Fruit fly (Drosophila melanogaster) whole organism, embryonic: ENCODE results near the gene AlaRS.
A peak's percentile ranks its signal among the peaks of the same experiment; 100 is the strongest.

Experiments used
- Awh ChIP-seq: fragments of 200-800 bp; sonication (Bioruptor generic); IDR thresholded peaks from 2 replicates; pipeline ENCODE4, ENCODE4 v1.3.6; 2022; ENCODE audit warnings: missing biosample characterization, missing genetic modification characterization
- CG10366 ChIP-seq: fragments of 200-800 bp; sonication (Bioruptor generic); IDR thresholded peaks from 2 replicates; pipeline ENCODE4 v1.3.6; 2022; ENCODE audit warnings: missing biosample characterization, missing genetic modification characterization
- CG12219 ChIP-seq: fragments of 200-800 bp; sonication (Bioruptor generic); optimal IDR thresholded peaks from 3 replicates; lab custom pipeline; 2018; ENCODE audit warnings: missing biosample characterization, mild to moderate bottlenecking, missing genetic modification characterization
- CG12236 ChIP-seq: fragments of 200-800 bp; sonication (Bioruptor generic); optimal IDR thresholded peaks from 2 replicates; lab custom pipeline; 2016; ENCODE audit warnings: missing biosample characterization, missing genetic modification characterization
- CG14860 ChIP-seq: fragments of 200-800 bp; sonication (Bioruptor generic); IDR thresholded peaks from 3 replicates; pipeline ENCODE4 v1.3.6; 2022; ENCODE audit warnings: missing biosample characterization, missing genetic modification characterization; ENCODE audit not compliant: partially characterized antibody
- CG15514 ChIP-seq: fragments of 200-800 bp; sonication (Bioruptor generic); optimal IDR thresholded peaks from 3 replicates; lab custom pipeline; 2017; ENCODE audit warnings: missing biosample characterization, missing genetic modification characterization, mild to moderate bottlenecking, moderate library complexity, missing genetic modification reagents
- CG1602 ChIP-seq: fragments of 200-800 bp; sonication (Bioruptor generic); optimal IDR thresholded peaks from 3 replicates; lab custom pipeline; 2016; ENCODE audit warnings: missing biosample characterization, missing genetic modification characterization
- CG1603 ChIP-seq: fragments of 200-800 bp; sonication (Bioruptor generic); optimal IDR thresholded peaks from 2 replicates; lab custom pipeline; 2019; ENCODE audit warnings: missing biosample characterization, mild to moderate bottlenecking, missing genetic modification characterization, moderate library complexity
- CG17361 ChIP-seq: fragments of 200-800 bp; sonication (Bioruptor generic); IDR thresholded peaks from 3 replicates; pipeline ENCODE4 v1.3.6; 2022; ENCODE audit warnings: missing biosample characterization, missing genetic modification characterization
- CG2202 ChIP-seq: fragments of 200-800 bp; sonication (Bioruptor generic); optimal IDR thresholded peaks from 2 replicates; lab custom pipeline; 2018; ENCODE audit warnings: missing biosample characterization, mild to moderate bottlenecking, missing genetic modification characterization
- CG2889 ChIP-seq: fragments of 200-800 bp; sonication (Bioruptor generic); IDR thresholded peaks from 3 replicates; pipeline ENCODE4 v1.3.6; 2022; ENCODE audit warnings: missing biosample characterization, missing genetic modification characterization
- CG30403 ChIP-seq: fragments of 200-800 bp; sonication (Bioruptor generic); optimal IDR thresholded peaks from 3 replicates; lab custom pipeline; 2016; ENCODE audit warnings: missing biosample characterization, missing genetic modification characterization
- CG31365 ChIP-seq: fragments of 200-800 bp; sonication (Bioruptor generic); optimal IDR thresholded peaks from 2 replicates; lab custom pipeline; 2018; ENCODE audit warnings: missing biosample characterization, mild to moderate bottlenecking, missing genetic modification characterization
- CG3281 ChIP-seq: fragments of 200-800 bp; sonication (Bioruptor generic); optimal IDR thresholded peaks from 3 replicates; lab custom pipeline; 2017; ENCODE audit warnings: missing biosample characterization, mild to moderate bottlenecking, missing genetic modification characterization
- CG4328 ChIP-seq: fragments of 200-800 bp; sonication (Bioruptor generic); optimal IDR thresholded peaks from 3 replicates; lab custom pipeline; 2017; ENCODE audit warnings: missing biosample characterization, missing genetic modification reagents, missing genetic modification characterization
- CG4820 ChIP-seq: fragments of 200-800 bp; sonication (Bioruptor generic); optimal IDR thresholded peaks from 3 replicates; lab custom pipeline; 2016; ENCODE audit warnings: missing biosample characterization, missing genetic modification characterization
- CG4854 ChIP-seq: fragments of 200-800 bp; sonication (Bioruptor generic); optimal IDR thresholded peaks from 2 replicates; lab custom pipeline; 2016; ENCODE audit warnings: missing biosample characterization, missing genetic modification characterization, inconsistent platforms
- CG8924 ChIP-seq: fragments of 200-800 bp; optimal IDR thresholded peaks from 3 replicates; lab custom pipeline; 2019; ENCODE audit warnings: missing biosample characterization, mild to moderate bottlenecking, missing genetic modification characterization, moderate library complexity
- CkIIα-i1 ChIP-seq: fragments of 200-800 bp; sonication (Bioruptor generic); IDR thresholded peaks from 2 replicates; pipeline ENCODE4 v1.3.6; 2022; ENCODE audit warnings: missing biosample characterization, missing genetic modification characterization
- D19B ChIP-seq: fragments of 200-800 bp; sonication (Bioruptor generic); optimal IDR thresholded peaks from 2 replicates; lab custom pipeline; 2017; ENCODE audit warnings: missing biosample characterization, mild to moderate bottlenecking, missing genetic modification characterization
- Dll ChIP-seq: fragments of 200-800 bp; sonication (Bioruptor generic); IDR thresholded peaks from 4 replicates; pipeline ENCODE4 v1.3.6; 2022; ENCODE audit warnings: missing biosample characterization, missing genetic modification characterization; ENCODE audit not compliant: partially characterized antibody
- Gsc ChIP-seq: fragments of 200-800 bp; sonication (Bioruptor generic); IDR thresholded peaks from 2 replicates; pipeline ENCODE4 v1.3.6; 2022; ENCODE audit warnings: missing biosample characterization, missing genetic modification characterization
- Ptx1 ChIP-seq: fragments of 200-800 bp; sonication (Bioruptor generic); IDR thresholded peaks from 2 replicates; pipeline ENCODE4 v1.3.6; 2022; ENCODE audit warnings: missing biosample characterization, missing genetic modification characterization
- Rfx ChIP-seq: fragments of 200-800 bp; sonication (Bioruptor generic); IDR thresholded peaks from 2 replicates; pipeline ENCODE4 v1.3.6; 2022; ENCODE audit warnings: missing biosample characterization, missing genetic modification characterization
- Sox102F ChIP-seq: fragments of 200-800 bp; sonication (Bioruptor generic); optimal IDR thresholded peaks from 2 replicates; lab custom pipeline; 2018; ENCODE audit warnings: missing biosample characterization, mild to moderate bottlenecking, missing genetic modification characterization, moderate library complexity
- YL-1 ChIP-seq: fragments of 200-800 bp; sonication (Bioruptor generic); optimal IDR thresholded peaks from 3 replicates; lab custom pipeline; 2017; ENCODE audit warnings: missing biosample characterization, mild to moderate bottlenecking, missing genetic modification characterization
- ara ChIP-seq: fragments of 200-800 bp; sonication (Bioruptor generic); IDR thresholded peaks from 2 replicates; pipeline ENCODE4 v1.3.6; 2022; ENCODE audit warnings: missing biosample characterization, missing genetic modification characterization
- bab2 ChIP-seq: fragments of 200-800 bp; sonication (Bioruptor generic); optimal IDR thresholded peaks from 2 replicates; lab custom pipeline; 2016; ENCODE audit warnings: missing biosample characterization, missing genetic modification characterization
- bowl ChIP-seq: fragments of 200-800 bp; sonication (Bioruptor generic); IDR thresholded peaks from 2 replicates; pipeline ENCODE4 v1.3.6; 2022; ENCODE audit warnings: missing biosample characterization, missing genetic modification characterization
- caup ChIP-seq: fragments of 200-800 bp; sonication (Bioruptor generic); optimal IDR thresholded peaks from 3 replicates; lab custom pipeline; 2017; ENCODE audit warnings: missing biosample characterization, mild to moderate bottlenecking, missing genetic modification characterization, moderate library complexity; ENCODE audit not compliant: severe bottlenecking
- dan ChIP-seq: fragments of 200-800 bp; sonication (Bioruptor generic); IDR thresholded peaks from 2 replicates; pipeline ENCODE4 v1.3.6; 2022; ENCODE audit warnings: missing biosample characterization, missing genetic modification characterization
- danr ChIP-seq: fragments of 200-800 bp; sonication (Bioruptor generic); IDR thresholded peaks from 2 replicates; pipeline ENCODE4 v1.3.6; 2022; ENCODE audit warnings: missing biosample characterization, missing genetic modification characterization
- dmrt11E ChIP-seq: fragments of 200-800 bp; sonication (Bioruptor generic); optimal IDR thresholded peaks from 3 replicates; lab custom pipeline; 2018; ENCODE audit warnings: missing biosample characterization, mild to moderate bottlenecking, missing genetic modification characterization, moderate library complexity
- en ChIP-seq: fragments of 200-800 bp; sonication (Bioruptor generic); optimal IDR thresholded peaks from 2 replicates; lab custom pipeline; 2016; ENCODE audit warnings: missing biosample characterization, missing genetic modification characterization
- fd3F ChIP-seq: fragments of 200-800 bp; sonication (Bioruptor generic); optimal IDR thresholded peaks from 2 replicates; lab custom pipeline; 2018; ENCODE audit warnings: missing biosample characterization, mild to moderate bottlenecking, missing genetic modification characterization, moderate library complexity
- ftz-f1 ChIP-seq: fragments of 200-800 bp; sonication (Bioruptor generic); optimal IDR thresholded peaks from 2 replicates; lab custom pipeline; 2016; ENCODE audit warnings: missing biosample characterization, missing genetic modification characterization
- gfzf ChIP-seq: fragments of 200-800 bp; sonication (Bioruptor generic); optimal IDR thresholded peaks from 2 replicates; lab custom pipeline; 2016; ENCODE audit warnings: missing biosample characterization, mild to moderate bottlenecking, missing genetic modification characterization, moderate library complexity
- grau ChIP-seq: fragments of 200-800 bp; optimal IDR thresholded peaks from 3 replicates; lab custom pipeline; 2019; ENCODE audit warnings: missing biosample characterization, mild to moderate bottlenecking, missing genetic modification characterization, moderate library complexity
- lilli ChIP-seq: fragments of 200-800 bp; sonication (Bioruptor generic); optimal IDR thresholded peaks from 3 replicates; lab custom pipeline; 2016; ENCODE audit warnings: missing biosample characterization, missing genetic modification characterization
- pan ChIP-seq, 4 experiments: fragments of >200 bp in 3 of 4; fragments of 200-800 bp in 1 of 4; sonication (Bioruptor generic) in 1 of 4; optimal IDR thresholded peaks in 3 of 4; IDR thresholded peaks in 1 of 4; 2 replicates each; pipeline versions ENCODE4 v1.3.6 to Lab custom; 2017 to 2022; ENCODE audit warnings: missing biosample characterization in 2 of 4, missing genetic modification characterization in 2 of 4, mixed read lengths in 1 of 4
- pnt ChIP-seq: fragments of 200-800 bp; sonication (Bioruptor generic); optimal IDR thresholded peaks from 3 replicates; lab custom pipeline; 2016; ENCODE audit warnings: missing biosample characterization, missing genetic modification characterization
- pros ChIP-seq: fragments of 200-800 bp; sonication (Bioruptor generic); optimal IDR thresholded peaks from 3 replicates; lab custom pipeline; 2019; ENCODE audit warnings: missing biosample characterization, mild to moderate bottlenecking, missing genetic modification characterization, moderate library complexity
- psq ChIP-seq: fragments of 200-800 bp; sonication (Bioruptor generic); optimal IDR thresholded peaks from 2 replicates; lab custom pipeline; 2017; ENCODE audit warnings: missing biosample characterization, missing genetic modification characterization
- sd ChIP-seq: fragments of 200-800 bp; sonication (Bioruptor generic); optimal IDR thresholded peaks from 3 replicates; lab custom pipeline; 2018; ENCODE audit warnings: missing biosample characterization, mild to moderate bottlenecking, missing genetic modification characterization, moderate library complexity
- seq ChIP-seq: fragments of 200-800 bp; sonication (Bioruptor generic); IDR thresholded peaks from 2 replicates; pipeline ENCODE4 v1.3.6; 2022; ENCODE audit warnings: missing biosample characterization, missing genetic modification characterization
- ttk ChIP-seq: fragments of 200-800 bp; sonication (Bioruptor generic); IDR thresholded peaks from 2 replicates; pipeline ENCODE4 v2.1.2; 2022; ENCODE audit warnings: missing biosample characterization, missing genetic modification characterization
- vvl ChIP-seq: fragments of 200-800 bp; sonication (Bioruptor generic); IDR thresholded peaks from 2 replicates; pipeline ENCODE4 v1.3.6; 2022; ENCODE audit warnings: missing biosample characterization, missing genetic modification characterization
- wdn ChIP-seq: fragments of 200-800 bp; sonication (Bioruptor generic); IDR thresholded peaks from 2 replicates; pipeline ENCODE4 v1.3.6; 2022; ENCODE audit warnings: missing biosample characterization, missing genetic modification characterization

AlaRS gene

DNA sequence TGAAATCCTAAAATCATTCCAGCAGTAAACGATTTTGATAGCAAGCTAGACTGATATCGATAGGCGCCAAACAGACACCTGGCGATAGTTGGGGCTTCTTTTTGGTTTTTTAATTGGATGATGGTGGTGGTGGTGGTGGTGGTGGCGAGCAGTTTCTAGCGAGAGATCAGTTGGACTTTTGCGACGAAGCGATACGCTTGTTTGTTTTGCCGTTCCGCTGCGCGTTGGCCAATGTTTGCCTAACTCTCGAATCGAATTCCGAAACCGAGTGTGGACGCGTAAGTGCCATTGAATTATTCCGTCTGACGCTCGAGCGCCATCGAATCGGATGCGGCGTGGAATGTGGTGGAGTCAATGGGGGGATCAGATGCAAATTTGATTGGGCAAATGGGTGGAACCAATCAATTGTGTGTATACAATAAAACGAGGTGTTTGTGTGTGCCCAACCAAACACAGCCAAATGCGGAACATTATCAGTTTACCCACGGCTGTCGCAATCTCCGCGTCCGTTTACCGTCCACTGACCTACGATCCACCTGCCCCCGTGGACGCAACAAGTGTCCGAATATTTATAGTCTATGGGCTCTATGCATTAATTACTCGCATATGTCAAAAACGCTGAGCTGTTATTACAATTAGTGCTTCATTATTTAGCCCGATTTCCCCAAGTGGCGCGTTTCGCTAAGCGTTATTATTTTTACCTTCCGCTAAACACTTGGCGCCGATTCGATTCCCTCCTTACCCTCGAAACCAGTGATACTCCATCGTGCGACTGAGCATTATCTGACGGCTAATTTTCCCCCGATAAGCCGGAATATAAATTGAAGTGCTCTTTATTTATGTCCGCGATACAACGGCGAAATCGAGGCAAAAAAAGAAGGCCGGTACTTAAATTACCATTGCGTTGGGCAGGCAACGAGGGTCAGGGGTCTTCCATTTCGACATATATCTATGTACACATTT lies 10.9 kb downstream of the AlaRS start, which contains the start of gene CG17292 (continued):
- TF ChIP-seq CG15514 (GFP tag; lab: Kevin White, UChicago) (peak; percentile 95), Rfx (GFP tag; lab: Robert Waterston, UW) (peak; percentile 82), wdn (GFP tag; lab: Robert Waterston, UW) (peak; percentile 27; the same call in 1 of the 2 replicates), fd3F (GFP tag; lab: Kevin White, UChicago) (peak; percentile 6), CG12219 (GFP tag; lab: Kevin White, UChicago) (peak; percentile 58), vvl (GFP tag; lab: Robert Waterston, UW) (peak; percentile 92), bowl (GFP tag; lab: Robert Waterston, UW) (peak; percentile 59; the same call in 1 of the 2 replicates), D19B (GFP tag; lab: Kevin White, UChicago) (no peak), ftz-f1 (GFP tag; lab: Kevin White, UChicago) (peak; percentile 67), en (GFP tag; lab: Kevin White, UChicago) (no peak), lilli (peak; percentile 47), CG30403 (GFP tag; lab: Kevin White, UChicago) (no peak), CG4328 (GFP tag; lab: Kevin White, UChicago) (peak; percentile 9), CG3281 (GFP tag; lab: Kevin White, UChicago) (peak; percentile 43), CG2889 (GFP tag; lab: Robert Waterston, UW) (no peak), pnt (no peak), danr (GFP tag; lab: Robert Waterston, UW) (no peak), pros (GFP tag; lab: Kevin White, UChicago) (no peak), dan (no peak), YL-1 (GFP tag; lab: Kevin White, UChicago) (peak; percentile 43), Dll (peak; percentile 88), gfzf (GFP tag; lab: Kevin White, UChicago) (peak; percentile 53), CG14860 (GFP tag; lab: Robert Waterston, UW) (peak; percentile 80), seq (GFP tag; lab: Robert Waterston, UW) (peak; percentile 43; the same call in 1 of the 2 replicates), bab2 (GFP tag; lab: Kevin White, UChicago) (no peak), psq (no peak), CG4854 (GFP tag; lab: Kevin White, UChicago) (peak; percentile 37), grau (peak; percentile 39), CG17361 (GFP tag; lab: Robert Waterston, UW) (no peak), CG10366 (GFP tag; lab: Robert Waterston, UW) (peak; percentile 43; the same call in 1 of the 2 replicates), ttk (GFP tag; lab: Robert Waterston, UW) (no peak; the same call in 1 of the 2 replicates), ara (GFP tag; lab: Robert Waterston, UW) (no peak), CG12236 (GFP tag; lab: Kevin White, UChicago) (no peak), caup (GFP tag; lab: Kevin White, UChicago) (peak; percentile 76), CG1602 (GFP tag; lab: Kevin White, UChicago) (no peak), CkIIα-i1 (GFP tag; lab: Robert Waterston, UW) (no peak), Sox102F (GFP tag; lab: Kevin White, UChicago) (peak; percentile 34), Ptx1 (GFP tag; lab: Robert Waterston, UW) (no peak), CG4820 (GFP tag; lab: Kevin White, UChicago) (no peak), Awh (GFP tag; lab: Robert Waterston, UW) (peak; percentile 77; the same call in 1 of the 2 replicates), CG31365 (tag; lab: Kevin White, UChicago) (peak; percentile 24), dmrt11E (tag; lab: Kevin White, UChicago) (no peak), Gsc (GFP tag; lab: Robert Waterston, UW) (no peak), CG2202 (tag; lab: Kevin White, UChicago) (no peak), CG1603 (tag; lab: Kevin White, UChicago) (peak; percentile 61), sd (tag; lab: Kevin White, UChicago) (peak; percentile 97), CG8924 (peak; percentile 43), pan (optimal IDR thresholded peaks at IDR 0.05; lab: Kevin White, UChicago) (no peak), pan (GFP tag; optimal IDR thresholded peaks at IDR 0.05 in 1 of 2, IDR thresholded peaks at IDR 0.05 in 1 of 2) (peak in 1 of 2 experiments; percentile 72)
